Worm (Caenorhabditis elegans): ENCODE results near the gene tftc-3.

Gene tftc-3

DNA sequence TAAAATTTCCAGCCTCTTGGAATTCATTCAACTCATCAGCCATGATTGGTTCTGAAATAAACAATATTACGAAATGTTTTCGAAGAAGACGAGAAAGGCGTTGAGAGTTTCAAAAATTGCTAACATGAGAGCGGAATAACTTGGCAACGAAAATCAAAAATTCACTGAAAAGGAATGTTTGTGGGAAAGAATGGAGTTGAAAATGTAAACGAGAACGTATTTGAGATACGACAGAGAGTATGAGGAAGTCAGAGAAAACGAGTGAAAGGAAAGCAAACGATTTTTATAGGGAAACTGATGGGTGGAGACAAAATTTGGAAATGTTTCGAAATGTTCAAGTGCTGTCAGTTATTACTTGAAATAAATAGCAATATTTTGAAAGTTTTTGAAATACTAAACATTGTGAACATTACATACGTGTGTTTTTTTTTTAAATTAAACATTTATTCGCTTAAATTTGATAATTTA is 44.9 kb upstream of the tftc-3 start, which contains the start of gene rop-1:
Gene rop-1 (minus strand): TSS at position 51 of the 468 bp plus-strand sequence.
- TF ChIP-seq fos-1 (tag; optimal IDR thresholded peaks at IDR 0.05) (no peak), rbr-2 (tag; optimal IDR thresholded peaks at IDR 0.05) (no peak), unc-130 (GFP tag; optimal IDR thresholded peaks at IDR 0.05) (no peak), hif-1 (tag; optimal IDR thresholded peaks at IDR 0.05) (no peak), lim-7 (GFP tag; IDR thresholded peaks at IDR 0.05) (no peak), zfp-3 (GFP tag; conservative IDR thresholded peaks at IDR 0.05) (no peak), tag-97 (GFP tag; IDR thresholded peaks at IDR 0.05) (no peak), nhr-42 (GFP tag; IDR thresholded peaks at IDR 0.05) (no peak), dve-1 (tag; optimal IDR thresholded peaks at IDR 0.05; ENCODE audit: insufficient read depth) (peak; percentile 58), pha-4 (GFP tag; IDR thresholded peaks at IDR 0.05) (no peak), pha-4 (tag; optimal IDR thresholded peaks at IDR 0.05) (peak; percentile 68), daf-16 (GFP tag; optimal IDR thresholded peaks at IDR 0.05) (no peak), daf-16 (tag; optimal IDR thresholded peaks at IDR 0.05) (peak; percentile 64), nhr-102 (tag; optimal IDR thresholded peaks at IDR 0.05) (no peak), ama-1 (optimal IDR thresholded peaks at IDR 0.05) (peak; percentile 59), F10B5.3 (tag; optimal IDR thresholded peaks at IDR 0.05) (no peak), lsy-2 (tag; optimal IDR thresholded peaks at IDR 0.05) (no peak), mdl-1 (tag; optimal IDR thresholded peaks at IDR 0.05) (no peak), zip-2 (tag; optimal IDR thresholded peaks at IDR 0.05) (peak; percentile 94), unc-62 (GFP tag; optimal IDR thresholded peaks at IDR 0.05 in 1 of 2) (no peak), unc-62 (tag; optimal IDR thresholded peaks at IDR 0.05) (no peak), nhr-28 (tag; optimal IDR thresholded peaks at IDR 0.05) (peak; percentile 37), cey-2 (tag; optimal IDR thresholded peaks at IDR 0.05; ENCODE audit: borderline replicate concordance, insufficient read depth) (no peak), attf-4 (tag; optimal IDR thresholded peaks at IDR 0.05) (no peak), mxl-3 (GFP tag; optimal IDR thresholded peaks at IDR 0.05) (no peak), pqm-1 (tag; optimal IDR thresholded peaks at IDR 0.05) (peak; percentile 12), mep-1 (tag; optimal IDR thresholded peaks at IDR 0.05) (no peak)

DNA sequence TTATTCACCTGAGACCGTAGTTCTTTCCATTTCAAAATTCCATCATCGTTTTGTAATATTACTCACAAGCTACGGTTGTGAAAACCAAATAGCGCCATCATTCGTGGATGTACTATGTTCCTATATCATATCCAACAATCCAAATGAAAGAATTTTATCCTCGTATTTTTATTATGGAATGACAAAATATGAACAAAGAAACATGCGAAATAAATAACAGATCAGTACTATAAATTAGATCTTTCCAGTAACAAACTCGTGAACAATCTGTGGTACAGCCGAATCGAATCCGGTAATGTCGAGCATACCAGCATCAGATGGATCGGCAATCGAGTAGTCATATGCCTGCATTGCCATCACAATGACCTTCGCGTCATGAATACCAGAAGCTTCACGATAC is 42.5 kb upstream of the tftc-3 start:
- TF ChIP-seq snpc-1.2 (GFP tag; IDR thresholded peaks at IDR 0.05) (no peak), gei-8 (GFP tag; optimal IDR thresholded peaks at IDR 0.05) (no peak), D1046.2 (GFP tag; IDR thresholded peaks at IDR 0.05) (no peak), daf-12 (tag; optimal IDR thresholded peaks at IDR 0.05) (no peak), mep-1 (tag; optimal IDR thresholded peaks at IDR 0.05) (peak; percentile 8), vab-7 (GFP tag; IDR thresholded peaks at IDR 0.05) (no peak), lsy-2 (tag; optimal IDR thresholded peaks at IDR 0.05) (peak in 1 of 2 experiments; percentile 41), daf-16 (GFP tag; optimal IDR thresholded peaks at IDR 0.05) (no peak), daf-16 (tag; optimal IDR thresholded peaks at IDR 0.05) (peak; percentile 15), aha-1 (tag) (peak; percentile 76), aly-2 (tag; optimal IDR thresholded peaks at IDR 0.05) (no peak), duxl-1 (tag; optimal IDR thresholded peaks at IDR 0.05; ENCODE audit: poor library complexity) (no peak), hmg-1.1 (GFP tag; IDR thresholded peaks at IDR 0.05) (no peak), zip-11 (GFP tag; IDR thresholded peaks at IDR 0.05) (no peak), ama-1 (optimal IDR thresholded peaks at IDR 0.05) (peak; percentile 80), hlh-30 (tag; optimal IDR thresholded peaks at IDR 0.05; ENCODE audit: insufficient read depth) (no peak), cey-2 (tag; optimal IDR thresholded peaks at IDR 0.05; ENCODE audit: borderline replicate concordance, insufficient read depth) (no peak), T26A8.4 (GFP tag; IDR thresholded peaks at IDR 0.05) (no peak), mes-2 (tag; optimal IDR thresholded peaks at IDR 0.05; ENCODE audit: poor library complexity, severe bottlenecking) (no peak), fos-1 (tag; optimal IDR thresholded peaks at IDR 0.05) (peak; percentile 23)
